Worm (Caenorhabditis elegans) whole organism, L3 larva: ENCODE measurements around the gene nmt-1.

Experiments
- R02D3.7 ChIP-seq: fragments of 150-350 bp; optimal IDR thresholded peaks from 2 replicates; lab custom pipeline; 2014; ENCODE audit warnings: missing biosample characterization, missing genetic modification characterization
- ama-1 ChIP-seq: fragments of 150-350 bp; optimal IDR thresholded peaks from 2 replicates; lab custom pipeline; 2018
- ceh-9 ChIP-seq: sonication (generic microtip); optimal IDR thresholded peaks from 2 replicates; lab custom pipeline; 2018; ENCODE audit warnings: missing biosample characterization, missing genetic modification characterization
- daf-12 ChIP-seq: fragments of 150-350 bp; optimal IDR thresholded peaks from 2 replicates; lab custom pipeline; 2014; ENCODE audit warnings: missing biosample characterization, missing genetic modification reagents, missing genetic modification characterization
- egl-27 ChIP-seq: sonication (generic microtip); optimal IDR thresholded peaks from 4 replicates; lab custom pipeline; 2017; ENCODE audit warnings: missing biosample characterization, missing genetic modification reagents, missing genetic modification characterization
- egl-5 ChIP-seq: fragments of 150-350 bp; optimal IDR thresholded peaks from 2 replicates; lab custom pipeline; 2017; ENCODE audit warnings: missing biosample characterization, missing genetic modification reagents, missing genetic modification characterization, inconsistent platforms
- elt-1 ChIP-seq: fragments of 150-350 bp; optimal IDR thresholded peaks from 2 replicates; lab custom pipeline; 2014; ENCODE audit warnings: missing biosample characterization, missing genetic modification characterization
- elt-2 ChIP-seq: sonication (generic microtip); optimal IDR thresholded peaks from 2 replicates; lab custom pipeline; 2016; ENCODE audit warnings: missing genetic modification reagents, mild to moderate bottlenecking, missing genetic modification characterization, missing compliant biosample characterization
- elt-3 ChIP-seq, 3 experiments: fragments of 150-350 bp in 1 of 3; sonication (generic microtip) in 2 of 3; optimal IDR thresholded peaks; 2 replicates in 2 of 3; 4 replicates in 1 of 3; lab custom pipeline; 2014 to 2017; ENCODE audit warnings: missing biosample characterization in 3 of 3, missing genetic modification characterization in 3 of 3
- eor-1 ChIP-seq, 2 experiments: fragments of 150-350 bp; optimal IDR thresholded peaks; 2 replicates each; lab custom pipeline; 2014 to 2018; ENCODE audit warnings: missing biosample characterization in 2 of 2, missing genetic modification characterization in 2 of 2
- fkh-10 ChIP-seq: sonication (generic microtip); optimal IDR thresholded peaks from 2 replicates; lab custom pipeline; 2017; ENCODE audit warnings: missing biosample characterization, missing genetic modification reagents, missing genetic modification characterization
- fkh-2 ChIP-seq: fragments of 150-350 bp; optimal IDR thresholded peaks from 2 replicates; lab custom pipeline; 2014; ENCODE audit warnings: missing biosample characterization, missing genetic modification reagents, missing genetic modification characterization
- fos-1 ChIP-seq: fragments of 150-350 bp; optimal IDR thresholded peaks from 2 replicates; lab custom pipeline; 2014; ENCODE audit warnings: missing biosample characterization, missing genetic modification characterization
- hmg-11 ChIP-seq: sonication (generic microtip); optimal IDR thresholded peaks from 2 replicates; lab custom pipeline; 2016; ENCODE audit warnings: missing genetic modification characterization, missing compliant biosample characterization
- jun-1 ChIP-seq: fragments of 150-350 bp; optimal IDR thresholded peaks from 2 replicates; lab custom pipeline; 2014; ENCODE audit warnings: missing biosample characterization, missing genetic modification reagents, missing genetic modification characterization
- lin-15B ChIP-seq: fragments of 150-350 bp; optimal IDR thresholded peaks from 2 replicates; lab custom pipeline; 2014; ENCODE audit warnings: missing biosample characterization, missing genetic modification characterization
- lin-39 ChIP-seq: fragments of 150-350 bp; optimal IDR thresholded peaks from 2 replicates; lab custom pipeline; 2018; ENCODE audit warnings: missing biosample characterization, missing genetic modification reagents, missing genetic modification characterization
- mml-1 ChIP-seq: fragments of 150-350 bp; sonication (generic microtip); optimal IDR thresholded peaks from 3 replicates; lab custom pipeline; 2014; ENCODE audit warnings: missing biosample characterization, missing genetic modification characterization
- nfya-1 ChIP-seq: sonication (generic microtip); optimal IDR thresholded peaks from 2 replicates; lab custom pipeline; 2017; ENCODE audit warnings: missing genetic modification characterization, mild to moderate bottlenecking, missing compliant biosample characterization, antibody characterized with exemption, moderate library complexity; ENCODE audit not compliant: insufficient read depth
- nhr-23 ChIP-seq: fragments of 150-350 bp; optimal IDR thresholded peaks from 2 replicates; lab custom pipeline; 2014; ENCODE audit warnings: missing biosample characterization, missing genetic modification reagents, missing genetic modification characterization
- nhr-25 ChIP-seq: sonication (generic microtip); optimal IDR thresholded peaks from 2 replicates; lab custom pipeline; 2017; ENCODE audit warnings: missing biosample characterization, missing genetic modification characterization
- nhr-28 ChIP-seq: fragments of 150-350 bp; optimal IDR thresholded peaks from 2 replicates; lab custom pipeline; 2014; ENCODE audit warnings: missing biosample characterization, missing genetic modification characterization
- nhr-43 ChIP-seq: sonication (generic microtip); optimal IDR thresholded peaks from 2 replicates; lab custom pipeline; 2016; ENCODE audit warnings: mild to moderate bottlenecking, missing genetic modification characterization, missing compliant biosample characterization; ENCODE audit not compliant: poor library complexity, severe bottlenecking
- nhr-67 ChIP-seq: fragments of 150-350 bp; optimal IDR thresholded peaks from 2 replicates; lab custom pipeline; 2014; ENCODE audit warnings: missing biosample characterization, missing genetic modification characterization
- nhr-76 ChIP-seq: fragments of 150-350 bp; sonication (generic microtip); optimal IDR thresholded peaks from 5 replicates; lab custom pipeline; 2014; ENCODE audit warnings: missing biosample characterization, missing genetic modification characterization
- nhr-77 ChIP-seq: fragments of 150-350 bp; optimal IDR thresholded peaks from 2 replicates; lab custom pipeline; 2014; ENCODE audit warnings: missing biosample characterization, missing genetic modification characterization
- pha-4 ChIP-seq: fragments of 150-350 bp; optimal IDR thresholded peaks from 2 replicates; lab custom pipeline; 2014; ENCODE audit warnings: missing biosample characterization, missing genetic modification reagents, missing genetic modification characterization
- pqm-1 ChIP-seq: fragments of 150-350 bp; optimal IDR thresholded peaks from 2 replicates; lab custom pipeline; 2017; ENCODE audit warnings: missing biosample characterization, missing genetic modification characterization, inconsistent platforms
- snpc-4 ChIP-seq: fragments of 150-350 bp; optimal IDR thresholded peaks from 2 replicates; lab custom pipeline; 2014; ENCODE audit warnings: missing biosample characterization, missing genetic modification characterization
- tbx-2 ChIP-seq: sonication (generic microtip); optimal IDR thresholded peaks from 2 replicates; lab custom pipeline; 2016; ENCODE audit warnings: mild to moderate bottlenecking, missing genetic modification characterization, missing compliant biosample characterization
- unc-39 ChIP-seq: sonication (generic microtip); optimal IDR thresholded peaks from 4 replicates; lab custom pipeline; 2017; ENCODE audit warnings: missing biosample characterization, missing genetic modification characterization
- unc-62 ChIP-seq: fragments of 150-350 bp; sonication (generic microtip); optimal IDR thresholded peaks from 4 replicates; lab custom pipeline; 2014; ENCODE audit warnings: missing biosample characterization, missing genetic modification reagents, missing genetic modification characterization
- zag-1 ChIP-seq: fragments of 150-350 bp; optimal IDR thresholded peaks from 2 replicates; lab custom pipeline; 2014; ENCODE audit warnings: missing biosample characterization, missing genetic modification characterization
- ztf-11 ChIP-seq: fragments of 150-350 bp; optimal IDR thresholded peaks from 2 replicates; lab custom pipeline; 2014; ENCODE audit warnings: missing biosample characterization, missing genetic modification characterization
- ztf-4 ChIP-seq: fragments of 150-350 bp; optimal IDR thresholded peaks from 2 replicates; lab custom pipeline; 2014; ENCODE audit warnings: missing biosample characterization, missing genetic modification characterization

Gene nmt-1

DNA sequence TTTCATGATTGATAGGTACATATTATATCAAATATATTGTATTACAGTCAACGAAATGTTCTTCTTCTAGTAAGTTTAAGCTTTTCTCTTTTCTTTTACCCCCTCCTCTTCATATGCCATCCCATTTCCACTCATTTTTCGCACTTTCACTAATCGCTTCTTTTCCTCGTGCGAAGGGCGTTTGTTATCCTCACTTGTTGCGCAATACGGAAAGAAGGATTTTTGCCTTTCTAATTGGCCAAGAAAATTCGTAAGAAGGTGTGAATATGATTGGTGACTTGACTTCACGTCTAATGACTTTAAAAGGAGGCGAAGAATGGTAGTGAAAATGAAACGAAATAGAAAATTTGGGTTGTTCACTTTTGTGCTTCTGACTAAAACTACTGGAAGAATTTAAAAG is 20.5 kb downstream of the nmt-1 start:
- no peak for TF ChIP-seq jun-1 (tag; lab: Kevin White, UChicago)
- peak; percentile 18 for TF ChIP-seq nhr-25
- TF ChIP-seq tbx-2 (tag; lab: Kevin White, UChicago) = no peak

DNA sequence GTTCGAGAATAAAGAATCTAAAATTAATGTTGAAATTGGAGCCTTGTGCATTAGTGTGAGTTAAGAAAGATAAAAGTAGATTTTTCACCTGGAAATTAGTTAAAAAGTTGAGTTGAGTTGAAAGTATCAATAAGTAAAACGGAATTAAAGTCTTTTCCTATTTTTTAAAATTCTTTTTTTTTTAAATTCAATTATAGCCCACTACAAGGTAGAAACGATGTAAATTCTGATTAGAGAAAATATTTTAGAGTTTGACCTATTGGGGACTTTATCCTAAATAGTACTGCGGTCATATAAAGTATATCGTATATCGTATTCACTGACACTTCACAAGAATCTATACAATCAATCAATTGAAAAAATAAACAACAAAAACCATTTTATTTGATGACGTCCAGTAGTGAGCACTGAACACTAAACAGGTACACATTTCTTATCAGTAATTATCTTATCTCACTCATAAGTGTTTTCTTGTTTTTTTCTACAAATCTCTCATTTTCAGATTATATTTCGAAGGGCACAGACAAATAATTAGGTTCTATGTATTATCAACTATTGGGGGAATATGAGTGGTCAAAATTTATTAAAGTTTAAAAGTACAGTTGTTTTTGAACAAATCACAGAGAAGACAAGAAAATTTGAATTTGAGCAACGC is 28.3 kb downstream of the nmt-1 start, which contains the start of gene wht-1:
Gene wht-1 (minus strand): TSS at position 51 of the 655 bp plus-strand sequence.
- TF ChIP-seq hmg-11 (tag; lab: Kevin White, UChicago) (no peak), zag-1 (tag; lab: Kevin White, UChicago) (no peak), unc-62 (no peak), ztf-11 (tag; lab: Kevin White, UChicago) (no peak), nhr-67 (tag; lab: Kevin White, UChicago) (no peak), lin-39 (tag; lab: Kevin White, UChicago) (no peak), pqm-1 (tag; lab: Kevin White, UChicago) (peak; percentile 94), egl-27 (tag; lab: Kevin White, UChicago) (no peak), nhr-43 (tag; lab: Kevin White, UChicago) (no peak), R02D3.7 (tag; lab: Kevin White, UChicago) (no peak), elt-3 (tag; optimal IDR thresholded peaks at IDR 0.05; lab: Kevin White, UChicago) (no peak), ama-1 (lab: Kevin White, UChicago) (no peak), tbx-2 (tag; lab: Kevin White, UChicago) (no peak), elt-2 (tag; lab: Kevin White, UChicago) (peak; percentile 85), eor-1 (tag; optimal IDR thresholded peaks at IDR 0.05; lab: Kevin White, UChicago) (no peak), lin-15B (no peak), ztf-4 (tag; lab: Kevin White, UChicago) (no peak), nhr-23 (tag; lab: Kevin White, UChicago) (no peak), nhr-25 (no peak), pha-4 (peak; percentile 42), mml-1 (no peak), nhr-76 (tag; lab: Kevin White, UChicago) (no peak)

DNA sequence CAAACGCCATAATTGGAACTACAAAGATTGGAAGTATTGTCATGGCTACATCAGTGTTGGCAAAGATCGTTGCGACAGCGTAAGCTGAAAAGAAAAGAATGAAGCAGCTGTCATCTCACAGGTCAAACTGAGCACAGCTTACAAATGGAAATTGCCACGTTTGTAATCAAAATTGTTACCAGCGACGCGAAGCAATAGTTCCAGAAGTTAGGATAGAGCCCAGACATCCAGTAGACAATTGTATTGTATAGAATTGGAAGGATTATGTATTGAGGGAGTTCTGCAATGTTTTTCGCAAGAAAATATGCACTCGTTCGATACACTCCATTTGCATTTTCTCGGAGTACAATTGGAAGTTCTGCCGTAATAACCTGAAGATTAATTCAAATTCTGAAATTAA is 30.8 kb downstream of the nmt-1 start:
- TF ChIP-seq lin-39 (tag; lab: Kevin White, UChicago) (no peak), snpc-4 (tag; lab: Kevin White, UChicago) (no peak), fkh-10 (no peak), hmg-11 (tag; lab: Kevin White, UChicago) (no peak), egl-27 (tag; lab: Kevin White, UChicago) (no peak), fos-1 (tag; lab: Kevin White, UChicago) (no peak), nhr-76 (tag; lab: Kevin White, UChicago) (no peak), unc-39 (tag; lab: Kevin White, UChicago) (no peak), ztf-4 (tag; lab: Kevin White, UChicago) (no peak), jun-1 (tag; lab: Kevin White, UChicago) (no peak), pha-4 (no peak), egl-5 (tag; lab: Kevin White, UChicago) (no peak), ceh-9 (no peak), nhr-43 (tag; lab: Kevin White, UChicago) (no peak), nhr-67 (tag; lab: Kevin White, UChicago) (no peak), nhr-77 (tag; lab: Kevin White, UChicago) (no peak), elt-1 (tag; lab: Kevin White, UChicago) (no peak)
- TF ChIP-seq, all 47 proteins: peak for 0

- no peak for TF ChIP-seq egl-27 (tag; lab: Kevin White, UChicago)
- TF ChIP-seq elt-2 (tag; lab: Kevin White, UChicago) = peak; percentile 45
- TF ChIP-seq nhr-28 (tag; lab: Kevin White, UChicago) = no peak
- no peak for TF ChIP-seq daf-12 (tag; lab: Kevin White, UChicago)
- TF ChIP-seq eor-1 (tag; optimal IDR thresholded peaks at IDR 0.05; lab: Kevin White, UChicago) = no peak
- TF ChIP-seq, all 47 proteins: peak for 1
These were observed 35.9 kb downstream of the nmt-1 start, which contains the start of gene attf-4 for ce11 chrIII:6080263-6080662. Gene attf-4, plus strand, starts transcription at chrIII:6080563.

DNA sequence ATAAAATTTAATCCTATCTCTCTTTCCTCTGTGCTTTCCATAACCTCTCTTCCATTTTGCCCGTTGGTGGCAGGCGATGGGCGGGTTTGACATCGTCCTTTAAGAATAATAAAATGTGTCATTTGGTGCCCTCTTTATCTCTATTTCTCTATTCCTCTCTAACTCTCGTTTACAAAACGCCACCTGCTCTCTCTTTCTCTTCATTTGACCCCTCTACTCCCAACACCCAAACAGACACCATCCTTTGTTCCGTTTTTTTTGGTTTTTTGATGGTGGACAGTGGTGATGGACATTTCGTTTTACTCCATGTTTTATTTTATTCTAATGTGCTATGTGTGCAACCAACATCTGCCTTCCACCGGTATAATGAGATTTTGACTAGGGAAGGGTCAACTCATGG is 37.2 kb downstream of the nmt-1 start:
- TF ChIP-seq fkh-2 (tag; lab: Kevin White, UChicago) (no peak), elt-2 (tag; lab: Kevin White, UChicago) (no peak), eor-1 (tag; optimal IDR thresholded peaks at IDR 0.05; lab: Kevin White, UChicago) (no peak), pha-4 (peak; percentile 13), unc-62 (no peak), nfya-1 (peak; percentile 1)
